Fruit fly (Drosophila melanogaster): Measurements from ENCODE around the gene Shal.

dm6 chr3L:19561745-19562144, 22.6 kb downstream of the Shal start:
- TF ChIP-seq CG8301 (tag; optimal IDR thresholded peaks at IDR 0.05) (peak; percentile 79), CG4496 (GFP tag; IDR thresholded peaks at IDR 0.05) (peak; percentile 78; the same call in 2 of the 3 replicates), D1 (tag; optimal IDR thresholded peaks at IDR 0.05) (peak; percentile 75), CG15710 (tag; optimal IDR thresholded peaks at IDR 0.05) (peak; percentile 66), CG9948 (tag; optimal IDR thresholded peaks at IDR 0.05) (peak; percentile 83)
